Worm (Caenorhabditis elegans) whole organism, L4 larva: Measurements from ENCODE around the gene vms-1.
A peak's percentile ranks its signal among the peaks of the same experiment; 100 is the strongest.

Source experiments
- F26F4.8 ChIP-seq: fragments of 200-800 bp; sonication (Bioruptor generic); conservative IDR thresholded peaks from 2 replicates; pipeline ENCODE4 v1.3.6; 2022; ENCODE audit warnings: missing genetic modification characterization, missing compliant biosample characterization
- F44E2.7 ChIP-seq: fragments of 200-800 bp; sonication (Bioruptor generic); IDR thresholded peaks from 2 replicates; pipeline ENCODE4 v2.1.2; 2022; ENCODE audit warnings: missing genetic modification characterization, missing compliant biosample characterization
- F49E8.2 ChIP-seq: sonication (generic microtip); optimal IDR thresholded peaks from 2 replicates; lab custom pipeline; 2016; ENCODE audit warnings: missing compliant biosample characterization, mild to moderate bottlenecking, missing genetic modification characterization, borderline replicate concordance
- Y48G9A.11 ChIP-seq: fragments of 200-800 bp; sonication (Bioruptor generic); IDR thresholded peaks from 2 replicates; pipeline ENCODE4 v1.3.6; 2022; ENCODE audit warnings: missing genetic modification reagents, missing genetic modification characterization, missing compliant biosample characterization
- Y5F2A.4 ChIP-seq: fragments of 200-800 bp; sonication (Bioruptor generic); optimal IDR thresholded peaks from 2 replicates; lab custom pipeline; 2018; ENCODE audit warnings: mild to moderate bottlenecking, missing genetic modification characterization, missing compliant biosample characterization
- aha-1 ChIP-seq: fragments of 150-350 bp; peaks from one replicate; lab custom pipeline; 2014; ENCODE audit warnings: missing biosample characterization, missing genetic modification characterization
- arid-1 ChIP-seq: fragments of 200-800 bp; sonication (Bioruptor generic); conservative IDR thresholded peaks from 2 replicates; pipeline ENCODE4 v1.3.6; 2022; ENCODE audit warnings: missing genetic modification reagents, missing genetic modification characterization, missing compliant biosample characterization
- ceh-28 ChIP-seq: fragments of 150-350 bp; optimal IDR thresholded peaks from 2 replicates; lab custom pipeline; 2014; ENCODE audit warnings: missing biosample characterization, missing genetic modification reagents, missing genetic modification characterization
- daf-16 ChIP-seq, 3 experiments: sonication (generic microtip); optimal IDR thresholded peaks; 2 replicates each; lab custom pipeline; 2016 to 2017; ENCODE audit warnings: missing genetic modification characterization in 3 of 3, missing genetic modification reagents in 3 of 3, mild to moderate bottlenecking in 2 of 3, missing compliant biosample characterization in 2 of 3, missing biosample characterization in 1 of 3, moderate library complexity in 1 of 3
- dmd-9 ChIP-seq: fragments of 200-800 bp; sonication (Bioruptor generic); IDR thresholded peaks from 2 replicates; pipeline ENCODE4 v1.3.6; 2022; ENCODE audit warnings: missing genetic modification reagents, missing genetic modification characterization, missing compliant biosample characterization
- egl-43 ChIP-seq: fragments of 200-800 bp; sonication (Bioruptor generic); IDR thresholded peaks from 2 replicates; pipeline ENCODE4 v1.3.6; 2022; ENCODE audit warnings: missing genetic modification reagents, missing genetic modification characterization, missing compliant biosample characterization
- fkh-10 ChIP-seq: fragments of 150-350 bp; optimal IDR thresholded peaks from 2 replicates; lab custom pipeline; 2014; ENCODE audit warnings: missing biosample characterization, missing genetic modification reagents, missing genetic modification characterization
- hmg-1.1 ChIP-seq: fragments of 200-800 bp; sonication (Bioruptor generic); IDR thresholded peaks from 2 replicates; pipeline ENCODE4 v1.3.6; 2022; ENCODE audit warnings: missing genetic modification reagents, missing genetic modification characterization, missing compliant biosample characterization
- lin-1 ChIP-seq: fragments of 200-800 bp; sonication (Bioruptor generic); IDR thresholded peaks from 2 replicates; pipeline ENCODE4 v1.3.6; 2022; ENCODE audit warnings: missing genetic modification reagents, missing genetic modification characterization, missing compliant biosample characterization
- lin-13 ChIP-seq: fragments of 150-350 bp; optimal IDR thresholded peaks from 2 replicates; lab custom pipeline; 2014; ENCODE audit warnings: missing biosample characterization, missing genetic modification reagents, missing genetic modification characterization
- lsy-2 ChIP-seq, 2 experiments: fragments of 150-350 bp in 1 of 2; sonication (generic microtip) in 1 of 2; optimal IDR thresholded peaks; 2 replicates each; lab custom pipeline; 2014 to 2017; ENCODE audit warnings: missing biosample characterization in 2 of 2, missing genetic modification characterization in 2 of 2
- mep-1 ChIP-seq: fragments of 150-350 bp; sonication (generic microtip); optimal IDR thresholded peaks from 3 replicates; lab custom pipeline; 2014; ENCODE audit warnings: missing biosample characterization, missing genetic modification characterization
- mes-2 ChIP-seq: sonication (generic microtip); optimal IDR thresholded peaks from 2 replicates; lab custom pipeline; 2016; ENCODE audit warnings: missing genotype, mild to moderate bottlenecking, missing genetic modification characterization, missing compliant biosample characterization; ENCODE audit not compliant: poor library complexity, severe bottlenecking
- mxl-2 ChIP-seq: fragments of 200-800 bp; sonication (Bioruptor generic); conservative IDR thresholded peaks from 2 replicates; pipeline ENCODE4 v1.3.6; 2022; ENCODE audit warnings: missing genetic modification reagents, missing genetic modification characterization, missing compliant biosample characterization
- mxl-3 ChIP-seq: fragments of 200-800 bp; sonication (Bioruptor generic); optimal IDR thresholded peaks from 2 replicates; lab custom pipeline; 2018; ENCODE audit warnings: mild to moderate bottlenecking, missing genetic modification characterization, missing compliant biosample characterization
- nhr-25 ChIP-seq: sonication (generic microtip); optimal IDR thresholded peaks from 2 replicates; lab custom pipeline; 2017; ENCODE audit warnings: missing genetic modification characterization, mild to moderate bottlenecking, missing compliant biosample characterization, antibody characterized with exemption, moderate library complexity, borderline replicate concordance; ENCODE audit not compliant: insufficient read depth
- nhr-28 ChIP-seq: fragments of 150-350 bp; optimal IDR thresholded peaks from 2 replicates; lab custom pipeline; 2014; ENCODE audit warnings: missing biosample characterization, missing genetic modification characterization
- nhr-42 ChIP-seq: fragments of 200-800 bp; sonication (Bioruptor generic); IDR thresholded peaks from 2 replicates; pipeline ENCODE4 v1.3.6; 2022; ENCODE audit warnings: missing genetic modification characterization, missing compliant biosample characterization
- nhr-48 ChIP-seq: sonication (generic microtip); optimal IDR thresholded peaks from 2 replicates; lab custom pipeline; 2016; ENCODE audit warnings: mild to moderate bottlenecking, missing genetic modification characterization, missing compliant biosample characterization
- pqm-1 ChIP-seq: sonication (generic microtip); optimal IDR thresholded peaks from 2 replicates; lab custom pipeline; 2017; ENCODE audit warnings: missing biosample characterization, missing genetic modification characterization
- snpc-1.2 ChIP-seq: fragments of 200-800 bp; sonication (Bioruptor generic); IDR thresholded peaks from 2 replicates; pipeline ENCODE4 v1.3.6; 2022; ENCODE audit warnings: missing genetic modification reagents, missing genetic modification characterization, missing compliant biosample characterization
- spr-1 ChIP-seq: sonication (generic microtip); optimal IDR thresholded peaks from 2 replicates; lab custom pipeline; 2016; ENCODE audit warnings: mild to moderate bottlenecking, missing genetic modification characterization, missing compliant biosample characterization
- unc-130 ChIP-seq: sonication (generic microtip); optimal IDR thresholded peaks from 2 replicates; lab custom pipeline; 2016; ENCODE audit warnings: missing genetic modification reagents, missing genetic modification characterization, missing compliant biosample characterization
- unc-39 ChIP-seq: sonication (generic microtip); optimal IDR thresholded peaks from 2 replicates; lab custom pipeline; 2017; ENCODE audit warnings: missing biosample characterization, missing genetic modification characterization
- unc-62 ChIP-seq, 3 experiments: fragments of 150-350 bp in 1 of 3; sonication (generic microtip); optimal IDR thresholded peaks in 2 of 3; peaks in 1 of 3; 1 replicate in 1 of 3; 2 replicates in 2 of 3; lab custom pipeline; 2014 to 2017; ENCODE audit warnings: missing biosample characterization in 3 of 3, missing genetic modification characterization in 3 of 3, missing genetic modification reagents in 3 of 3, missing genotype in 1 of 3
- zfp-2 ChIP-seq: sonication (generic microtip); optimal IDR thresholded peaks from 2 replicates; lab custom pipeline; 2016; ENCODE audit warnings: mild to moderate bottlenecking, missing genetic modification characterization, missing compliant biosample characterization
- zfp-3 ChIP-seq: fragments of 200-800 bp; sonication (Bioruptor generic); conservative IDR thresholded peaks from 2 replicates; pipeline ENCODE4 v1.3.6; 2022; ENCODE audit warnings: missing genetic modification reagents, missing genetic modification characterization, missing compliant biosample characterization
- ztf-7 ChIP-seq: fragments of 150-350 bp; optimal IDR thresholded peaks from 2 replicates; lab custom pipeline; 2014; ENCODE audit warnings: missing biosample characterization, missing genetic modification characterization

Gene vms-1

ce11 chrIII:8130177-8130902 is 42.0 kb downstream of the vms-1 start, which contains the start of the genes rpl-21 and C14B9.10 (continued):
- TF ChIP-seq F44E2.7 (GFP tag; lab: Robert Waterston, UW) (no peak), hmg-1.1 (GFP tag; lab: Robert Waterston, UW) (peak; percentile 75), mep-1 (tag; lab: Kevin White, UChicago) (peak; percentile 83), lin-1 (GFP tag; lab: Robert Waterston, UW) (0 out of 2 replicates have a peak, but pooled peaks have one; percentile 27), zfp-2 (tag; lab: Kevin White, UChicago) (peak; percentile 18), pqm-1 (tag; lab: Kevin White, UChicago) (no peak), unc-39 (tag; lab: Kevin White, UChicago) (no peak), ceh-28 (tag; lab: Kevin White, UChicago) (no peak), snpc-1.2 (GFP tag; lab: Robert Waterston, UW) (peak; percentile 57; the same call in 1 of the 2 replicates), spr-1 (tag; lab: Kevin White, UChicago) (peak; percentile 37), lin-13 (peak; percentile 46), Y48G9A.11 (GFP tag; lab: Robert Waterston, UW) (peak; percentile 61; the same call in 1 of the 2 replicates), mxl-2 (no peak), ztf-7 (tag; lab: Kevin White, UChicago) (peak; percentile 24), unc-130 (GFP tag; lab: Kevin White, UChicago) (peak; percentile 84), F26F4.8 (no peak), aha-1 (tag; lab: Kevin White, UChicago) (peak; percentile 96), F49E8.2 (tag; lab: Kevin White, UChicago) (peak; percentile 77), nhr-25 (tag; lab: Kevin White, UChicago) (peak; percentile 47), mes-2 (peak; percentile 91), fkh-10 (GFP tag; lab: Kevin White, UChicago) (no peak), zfp-3 (no peak), dmd-9 (GFP tag; lab: Robert Waterston, UW) (peak; percentile 55; the same call in 1 of the 2 replicates), nhr-48 (tag; lab: Kevin White, UChicago) (peak; percentile 36)
- TF ChIP-seq, all 104 proteins: peak for 43

ce11 chrIII:8132496-8132895 is 44.2 kb downstream of the vms-1 start:
- TF ChIP-seq Y5F2A.4 (GFP tag; lab: Kevin White, UChicago) (no peak), nhr-42 (GFP tag; lab: Robert Waterston, UW) (no peak), arid-1 (GFP tag; lab: Robert Waterston, UW) (no peak), unc-62 (GFP tag; optimal IDR thresholded peaks at IDR 0.05 in 1 of 2; lab: Kevin White, UChicago) (peak in 1 of 2 experiments; percentile 41), unc-62 (tag; optimal IDR thresholded peaks at IDR 0.05; lab: Kevin White, UChicago) (no peak), mes-2 (peak; percentile 6), egl-43 (GFP tag; lab: Robert Waterston, UW) (0 out of 2 replicates have a peak, but pooled peaks have one; percentile 16)
- TF ChIP-seq, all 104 proteins: peak for 3

ce11 chrIII:8133346-8133745 is 45.0 kb downstream of the vms-1 start, which contains the start of gene C14B9.2:
Gene C14B9.2 (plus strand): TSS chrIII:8133665.
- TF ChIP-seq lsy-2 (tag; optimal IDR thresholded peaks at IDR 0.05; lab: Kevin White, UChicago) = peak in 1 of 2 experiments; percentile 16
- TF ChIP-seq daf-16 (GFP tag; optimal IDR thresholded peaks at IDR 0.05; lab: Kevin White, UChicago) = no peak
- TF ChIP-seq daf-16 (tag; optimal IDR thresholded peaks at IDR 0.05; lab: Kevin White, UChicago) = peak; percentile 78
- peak; percentile 54 for TF ChIP-seq nhr-28 (tag; lab: Kevin White, UChicago)
- TF ChIP-seq ztf-7 (tag; lab: Kevin White, UChicago) = no peak
- TF ChIP-seq unc-130 (GFP tag; lab: Kevin White, UChicago) = no peak
- TF ChIP-seq egl-43 (GFP tag; lab: Robert Waterston, UW) = no peak
- peak; percentile 75 for TF ChIP-seq mxl-3 (GFP tag; lab: Kevin White, UChicago)
- TF ChIP-seq, all 104 proteins: peak for 4
